Worm (Caenorhabditis elegans) whole organism, L1 larva: ENCODE results near the gene phf-30.

Source experiments
- fos-1 ChIP-seq: fragments of 150-350 bp; optimal IDR thresholded peaks from 2 replicates; lab custom pipeline; 2014; ENCODE audit warnings: missing biosample characterization, missing genetic modification characterization
- unc-62 ChIP-seq: fragments of 150-350 bp; optimal IDR thresholded peaks from 2 replicates; lab custom pipeline; 2014; ENCODE audit warnings: missing biosample characterization, missing genetic modification reagents, missing genetic modification characterization

DNA sequence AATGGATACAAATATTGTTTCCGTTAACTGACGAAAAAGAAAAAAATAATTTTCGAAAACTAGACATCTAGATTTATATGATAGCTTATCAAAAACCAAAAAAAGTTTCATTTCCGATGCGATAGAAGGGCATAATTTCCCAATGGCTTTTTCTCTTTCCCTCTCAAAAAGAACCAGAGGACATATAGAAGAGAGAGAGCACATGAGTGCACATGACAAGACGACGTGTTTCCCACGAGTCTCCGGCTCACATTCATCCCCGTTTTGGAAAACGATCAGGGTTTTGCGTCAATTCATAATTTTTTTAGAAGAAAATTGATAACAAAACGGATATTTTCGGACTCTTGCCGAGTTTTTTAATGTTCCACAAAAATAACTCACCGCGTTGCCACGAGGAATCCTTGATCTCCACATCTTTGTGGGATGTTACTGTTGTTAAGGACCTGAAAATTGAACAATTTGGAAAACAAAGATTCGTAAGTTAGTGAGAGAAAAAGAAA is 24.4 kb upstream of the phf-30 start, which contains the start of gene lmd-3:
- TF ChIP-seq fos-1 (no peak), unc-62 (GFP tag; lab: Kevin White, UChicago) (no peak)
